Worm (Caenorhabditis elegans) whole organism, L4 larva: Measurements from ENCODE around the gene Y105C5B.15.

Experiments
- ceh-28 ChIP-seq: fragments of 150-350 bp; optimal IDR thresholded peaks from 2 replicates; lab custom pipeline; 2014; ENCODE audit warnings: missing biosample characterization, missing genetic modification reagents, missing genetic modification characterization
- dve-1 ChIP-seq: sonication (generic microtip); optimal IDR thresholded peaks from 2 replicates; lab custom pipeline; 2017; ENCODE audit warnings: antibody characterized with exemption, mild to moderate bottlenecking, missing genetic modification characterization, missing compliant biosample characterization; ENCODE audit not compliant: insufficient read depth
- lin-38 ChIP-seq: fragments of 200-800 bp; sonication (Bioruptor generic); IDR thresholded peaks from 2 replicates; pipeline ENCODE4 v1.3.6; 2022; ENCODE audit warnings: missing genetic modification reagents, missing genetic modification characterization, missing compliant biosample characterization
- lsy-2 ChIP-seq, 2 experiments: fragments of 150-350 bp in 1 of 2; sonication (generic microtip) in 1 of 2; optimal IDR thresholded peaks; 2 replicates each; lab custom pipeline; 2014 to 2017; ENCODE audit warnings: missing biosample characterization in 2 of 2, missing genetic modification characterization in 2 of 2
- nhr-111 ChIP-seq: fragments of 200-800 bp; sonication (Bioruptor generic); optimal IDR thresholded peaks from 2 replicates; lab custom pipeline; 2018; ENCODE audit warnings: mild to moderate bottlenecking, missing genetic modification characterization, missing compliant biosample characterization
- nhr-28 ChIP-seq: fragments of 150-350 bp; optimal IDR thresholded peaks from 2 replicates; lab custom pipeline; 2014; ENCODE audit warnings: missing biosample characterization, missing genetic modification characterization
- skn-1 ChIP-seq: fragments of 150-350 bp; optimal IDR thresholded peaks from 2 replicates; lab custom pipeline; 2014; ENCODE audit warnings: missing biosample characterization, missing genetic modification characterization

- TF ChIP-seq nhr-28 (tag; lab: Kevin White, UChicago) (no peak), nhr-111 (no peak), lin-38 (GFP tag; lab: Robert Waterston, UW) (no peak), dve-1 (tag; lab: Kevin White, UChicago) (no peak), lsy-2 (tag; optimal IDR thresholded peaks at IDR 0.05; lab: Kevin White, UChicago) (no peak), skn-1 (tag; lab: Kevin White, UChicago) (no peak), ceh-28 (tag; lab: Kevin White, UChicago) (no peak)
These were observed 43.5 kb upstream of the Y105C5B.15 start for ce11 chrIV:15908251-15908650.
